Fruit fly (Drosophila melanogaster) whole organism, embryonic: ENCODE results near the gene ZnT63C.

ENCODE experiments used
- Abd-B ChIP-seq: fragments of 200-800 bp; sonication (Bioruptor generic); optimal IDR thresholded peaks from 2 replicates; lab custom pipeline; 2018; ENCODE audit warnings: missing biosample characterization, mild to moderate bottlenecking, missing genetic modification characterization, moderate library complexity
- CG10654 ChIP-seq: fragments of 200-800 bp; sonication (Bioruptor generic); optimal IDR thresholded peaks from 2 replicates; lab custom pipeline; 2016; ENCODE audit warnings: missing biosample characterization, missing genetic modification characterization
- CG10959 ChIP-seq: fragments of 200-800 bp; sonication (Bioruptor generic); IDR thresholded peaks from 2 replicates; pipeline ENCODE4 v1.3.6; 2022; ENCODE audit warnings: missing biosample characterization, missing genetic modification characterization
- CG11560 ChIP-seq: fragments of 200-800 bp; sonication (Bioruptor generic); IDR thresholded peaks from 3 replicates; pipeline ENCODE4 v1.3.6; 2022; ENCODE audit warnings: missing biosample characterization, missing genetic modification characterization
- CG12155 ChIP-seq: fragments of 200-800 bp; sonication (Bioruptor generic); optimal IDR thresholded peaks from 3 replicates; lab custom pipeline; 2016; ENCODE audit warnings: missing biosample characterization, missing genetic modification characterization
- CG1647 ChIP-seq: fragments of 200-800 bp; sonication (Bioruptor generic); optimal IDR thresholded peaks from 3 replicates; lab custom pipeline; 2016; ENCODE audit warnings: missing biosample characterization, missing genetic modification characterization
- CG18476 ChIP-seq: fragments of 200-800 bp; sonication (Bioruptor generic); optimal IDR thresholded peaks from 2 replicates; lab custom pipeline; 2016; ENCODE audit warnings: missing biosample characterization, mild to moderate bottlenecking, missing genetic modification characterization
- CG2202 ChIP-seq: fragments of 200-800 bp; sonication (Bioruptor generic); optimal IDR thresholded peaks from 2 replicates; lab custom pipeline; 2018; ENCODE audit warnings: missing biosample characterization, mild to moderate bottlenecking, missing genetic modification characterization
- CG31224 ChIP-seq: fragments of 200-800 bp; sonication (Bioruptor generic); IDR thresholded peaks from 2 replicates; pipeline ENCODE4 v1.3.6; 2022; ENCODE audit warnings: missing biosample characterization, missing genetic modification characterization
- CG31388 ChIP-seq: fragments of 200-800 bp; sonication (Bioruptor generic); optimal IDR thresholded peaks from 2 replicates; lab custom pipeline; 2016; ENCODE audit warnings: missing biosample characterization, missing genetic modification characterization
- CG32532 ChIP-seq: fragments of 200-800 bp; sonication (Bioruptor generic); IDR thresholded peaks from 2 replicates; pipeline ENCODE4 v1.3.6; 2022; ENCODE audit warnings: missing biosample characterization, missing genetic modification characterization
- CG4360 ChIP-seq: fragments of 200-800 bp; sonication (Bioruptor generic); IDR thresholded peaks from 2 replicates; pipeline ENCODE4 v1.3.6; 2022; ENCODE audit warnings: missing biosample characterization, missing genetic modification characterization
- CG4854 ChIP-seq: fragments of 200-800 bp; sonication (Bioruptor generic); optimal IDR thresholded peaks from 2 replicates; lab custom pipeline; 2016; ENCODE audit warnings: missing biosample characterization, missing genetic modification characterization, inconsistent platforms
- CG7271 ChIP-seq: fragments of 200-800 bp; sonication (Bioruptor generic); optimal IDR thresholded peaks from 2 replicates; lab custom pipeline; 2018; ENCODE audit warnings: missing biosample characterization, mild to moderate bottlenecking, missing genetic modification characterization, moderate library complexity
- CG7839 ChIP-seq: fragments of 200-800 bp; sonication (Bioruptor generic); optimal IDR thresholded peaks from 3 replicates; lab custom pipeline; 2018; ENCODE audit warnings: missing biosample characterization, mild to moderate bottlenecking, missing genetic modification characterization, moderate library complexity
- CG7928 ChIP-seq: fragments of 200-800 bp; sonication (Bioruptor generic); optimal IDR thresholded peaks from 2 replicates; lab custom pipeline; 2017; ENCODE audit warnings: missing biosample characterization, mild to moderate bottlenecking, missing genetic modification characterization
- CG8765 ChIP-seq: fragments of 200-800 bp; sonication (Bioruptor generic); IDR thresholded peaks from 2 replicates; pipeline ENCODE4 v1.3.6; 2022; ENCODE audit warnings: missing biosample characterization, missing genetic modification characterization
- CG9609 ChIP-seq: fragments of 200-800 bp; sonication (Bioruptor generic); optimal IDR thresholded peaks from 3 replicates; lab custom pipeline; 2016; ENCODE audit warnings: missing biosample characterization, missing genetic modification characterization
- CG9817 ChIP-seq: fragments of 200-800 bp; sonication (Bioruptor generic); optimal IDR thresholded peaks from 2 replicates; lab custom pipeline; 2018; ENCODE audit warnings: missing biosample characterization, mild to moderate bottlenecking, missing genetic modification characterization, moderate library complexity
- CG9932 ChIP-seq: fragments of 200-800 bp; sonication (Bioruptor generic); IDR thresholded peaks from 2 replicates; pipeline ENCODE4 v1.3.6; 2022; ENCODE audit warnings: missing biosample characterization, missing genetic modification characterization
- CoRest ChIP-seq: fragments of 200-800 bp; sonication (Bioruptor generic); optimal IDR thresholded peaks from 3 replicates; lab custom pipeline; 2018; ENCODE audit warnings: missing biosample characterization, mild to moderate bottlenecking, missing genetic modification characterization, moderate library complexity
- Dek ChIP-seq: fragments of 200-800 bp; sonication (Bioruptor generic); optimal IDR thresholded peaks from 3 replicates; lab custom pipeline; 2019; ENCODE audit warnings: missing biosample characterization, mild to moderate bottlenecking, missing genetic modification characterization, moderate library complexity
- ERR ChIP-seq: fragments of 200-800 bp; sonication (Bioruptor generic); optimal IDR thresholded peaks from 2 replicates; lab custom pipeline; 2016; ENCODE audit warnings: missing biosample characterization, missing genetic modification characterization
- Ets65A ChIP-seq: fragments of 200-800 bp; sonication (Bioruptor generic); peaks from one replicate; lab custom pipeline; 2016; ENCODE audit warnings: missing biosample characterization, missing genetic modification characterization
- Gsc ChIP-seq: fragments of 200-800 bp; sonication (Bioruptor generic); IDR thresholded peaks from 2 replicates; pipeline ENCODE4 v1.3.6; 2022; ENCODE audit warnings: missing biosample characterization, missing genetic modification characterization
- Lpt ChIP-seq: fragments of >200 bp; optimal IDR thresholded peaks from 2 replicates; lab custom pipeline; 2018; ENCODE audit warnings: missing biosample characterization, missing genetic modification characterization
- NK7.1 ChIP-seq: fragments of 200-800 bp; sonication (Bioruptor generic); optimal IDR thresholded peaks from 3 replicates; lab custom pipeline; 2016; ENCODE audit warnings: missing biosample characterization, missing genetic modification characterization
- NfI ChIP-seq: fragments of 200-800 bp; sonication (Bioruptor generic); optimal IDR thresholded peaks from 3 replicates; lab custom pipeline; 2018; ENCODE audit warnings: missing biosample characterization, mild to moderate bottlenecking, missing genetic modification characterization, moderate library complexity
- Rx ChIP-seq: fragments of 200-800 bp; sonication (Bioruptor generic); IDR thresholded peaks from 2 replicates; pipeline ENCODE4 v1.3.6; 2022; ENCODE audit warnings: missing biosample characterization, missing genetic modification characterization
- Sox102F ChIP-seq: fragments of 200-800 bp; sonication (Bioruptor generic); optimal IDR thresholded peaks from 2 replicates; lab custom pipeline; 2018; ENCODE audit warnings: missing biosample characterization, mild to moderate bottlenecking, missing genetic modification characterization, moderate library complexity
- Xbp1 ChIP-seq: fragments of 200-800 bp; sonication (Bioruptor generic); optimal IDR thresholded peaks from 3 replicates; lab custom pipeline; 2016; ENCODE audit warnings: missing biosample characterization, mild to moderate bottlenecking, missing genetic modification characterization
- abd-A ChIP-seq: fragments of 200-800 bp; sonication (Bioruptor generic); optimal IDR thresholded peaks from 3 replicates; lab custom pipeline; 2019; ENCODE audit warnings: missing biosample characterization, mild to moderate bottlenecking, missing genetic modification characterization, moderate library complexity
- ato ChIP-seq: fragments of 200-800 bp; sonication (Bioruptor generic); IDR thresholded peaks from 2 replicates; pipeline ENCODE4 v1.3.6; 2022; ENCODE audit warnings: missing biosample characterization, missing genetic modification characterization; ENCODE audit not compliant: partially characterized antibody
- cwo ChIP-seq: fragments of 200-800 bp; sonication (Bioruptor generic); optimal IDR thresholded peaks from 3 replicates; lab custom pipeline; 2017; ENCODE audit warnings: missing biosample characterization, missing genetic modification characterization, mild to moderate bottlenecking, moderate library complexity, missing genetic modification reagents
- danr ChIP-seq: fragments of 200-800 bp; sonication (Bioruptor generic); IDR thresholded peaks from 2 replicates; pipeline ENCODE4 v1.3.6; 2022; ENCODE audit warnings: missing biosample characterization, missing genetic modification characterization
- emc ChIP-seq: fragments of 200-800 bp; sonication (Bioruptor generic); optimal IDR thresholded peaks from 2 replicates; lab custom pipeline; 2016; ENCODE audit warnings: missing biosample characterization, missing genetic modification characterization
- gce ChIP-seq: fragments of 200-800 bp; sonication (Bioruptor generic); IDR thresholded peaks from 3 replicates; pipeline ENCODE4 v1.3.6; 2022; ENCODE audit warnings: missing biosample characterization, missing genetic modification characterization
- grau ChIP-seq: fragments of 200-800 bp; optimal IDR thresholded peaks from 3 replicates; lab custom pipeline; 2019; ENCODE audit warnings: missing biosample characterization, mild to moderate bottlenecking, missing genetic modification characterization, moderate library complexity
- grn ChIP-seq: fragments of 200-800 bp; sonication (Bioruptor generic); optimal IDR thresholded peaks from 3 replicates; lab custom pipeline; 2017; ENCODE audit warnings: missing biosample characterization, missing genetic modification characterization
- hb ChIP-seq: fragments of 200-800 bp; sonication (Bioruptor generic); IDR thresholded peaks from 3 replicates; pipeline ENCODE4 v1.3.6; 2022; ENCODE audit warnings: missing biosample characterization, missing genetic modification characterization; ENCODE audit not compliant: partially characterized antibody
- lmd ChIP-seq: fragments of 200-800 bp; sonication (Bioruptor generic); IDR thresholded peaks from 2 replicates; pipeline ENCODE4 v1.3.6; 2022; ENCODE audit warnings: missing biosample characterization, missing genetic modification characterization
- nerfin-2 ChIP-seq: fragments of 200-800 bp; sonication (Bioruptor generic); IDR thresholded peaks from 2 replicates; pipeline ENCODE4 v1.3.6; 2022; ENCODE audit warnings: missing biosample characterization, missing genetic modification characterization; ENCODE audit not compliant: partially characterized antibody
- nom ChIP-seq: fragments of 200-800 bp; sonication (Bioruptor generic); optimal IDR thresholded peaks from 2 replicates; lab custom pipeline; 2017; ENCODE audit warnings: missing biosample characterization, missing genetic modification characterization, mild to moderate bottlenecking, moderate library complexity, missing genetic modification reagents
- pho ChIP-seq: fragments of 200-800 bp; sonication (Bioruptor generic); optimal IDR thresholded peaks from 2 replicates; lab custom pipeline; 2016; ENCODE audit warnings: missing biosample characterization, missing genetic modification characterization
- pros ChIP-seq: fragments of 200-800 bp; sonication (Bioruptor generic); optimal IDR thresholded peaks from 3 replicates; lab custom pipeline; 2019; ENCODE audit warnings: missing biosample characterization, mild to moderate bottlenecking, missing genetic modification characterization, moderate library complexity
- salm ChIP-seq: fragments of 200-800 bp; sonication (Bioruptor generic); optimal IDR thresholded peaks from 2 replicates; lab custom pipeline; 2018; ENCODE audit warnings: missing biosample characterization, mild to moderate bottlenecking, missing genetic modification characterization
- sc ChIP-seq, 3 experiments: fragments of >200 bp in 2 of 3; fragments of 200-800 bp in 1 of 3; sonication (Bioruptor generic) in 1 of 3; optimal IDR thresholded peaks; 2 replicates in 2 of 3; 3 replicates in 1 of 3; lab custom pipeline; 2017; ENCODE audit warnings: mild to moderate bottlenecking in 1 of 3, missing biosample characterization in 1 of 3, missing genetic modification characterization in 1 of 3, missing genetic modification reagents in 1 of 3
- scrt ChIP-seq: fragments of 200-800 bp; sonication (Bioruptor generic); optimal IDR thresholded peaks from 2 replicates; lab custom pipeline; 2018; ENCODE audit warnings: missing biosample characterization, mild to moderate bottlenecking, missing genetic modification characterization, moderate library complexity
- tap ChIP-seq: fragments of 200-800 bp; optimal IDR thresholded peaks from 3 replicates; lab custom pipeline; 2019; ENCODE audit warnings: missing biosample characterization, mild to moderate bottlenecking, missing genetic modification characterization, moderate library complexity
- vvl ChIP-seq: fragments of 200-800 bp; sonication (Bioruptor generic); IDR thresholded peaks from 2 replicates; pipeline ENCODE4 v1.3.6; 2022; ENCODE audit warnings: missing biosample characterization, missing genetic modification characterization

Gene ZnT63C

dm6 chr3L:3319223-3319643 lies 15.7 kb downstream of the ZnT63C start, which contains the start of the genes PIG-C, CG12016 and Dpm2 (continued):
- no peak for TF ChIP-seq CG7271
- no peak for TF ChIP-seq pros (GFP tag; lab: Kevin White, UChicago)
- TF ChIP-seq NK7.1 (GFP tag; lab: Kevin White, UChicago), result peak; percentile 26
- peak; percentile 72 for TF ChIP-seq NfI (GFP tag; lab: Kevin White, UChicago)
- TF ChIP-seq CG2202 (tag; lab: Kevin White, UChicago), result peak; percentile 31
- peak; percentile 72 for TF ChIP-seq CG12155 (GFP tag; lab: Kevin White, UChicago)
- no peak for TF ChIP-seq abd-A
- peak; percentile 67 for TF ChIP-seq CG9609 (GFP tag; lab: Kevin White, UChicago)
- TF ChIP-seq CG7839 (tag; lab: Kevin White, UChicago), result no peak
- TF ChIP-seq tap, result peak; percentile 53
- no peak for TF ChIP-seq Lpt (GFP tag; lab: Kevin White, UChicago)
- TF ChIP-seq CoRest (tag; lab: Kevin White, UChicago), result peak; percentile 81
- TF ChIP-seq CG9817 (tag; lab: Kevin White, UChicago), result peak; percentile 79
- TF ChIP-seq scrt (GFP tag; lab: Kevin White, UChicago), result no peak
- no peak for TF ChIP-seq emc
- peak; percentile 22; the same call in 1 of the 2 replicates for TF ChIP-seq CG8765 (GFP tag; lab: Robert Waterston, UW)
- peak; percentile 63 for TF ChIP-seq CG1647 (GFP tag; lab: Kevin White, UChicago)
- TF ChIP-seq nerfin-2 (GFP tag; lab: Robert Waterston, UW), result peak; percentile 92
- TF ChIP-seq ERR (GFP tag; lab: Kevin White, UChicago), result peak; percentile 36
- no peak for TF ChIP-seq cwo (GFP tag; lab: Kevin White, UChicago)
- peak; percentile 92 for TF ChIP-seq CG9932 (GFP tag; lab: Robert Waterston, UW)
- 0 out of 2 replicates have a peak, but pooled peaks have one; percentile 23 for TF ChIP-seq CG10959 (GFP tag; lab: Robert Waterston, UW)
- 0 out of 2 replicates have a peak, but pooled peaks have one; percentile 26 for TF ChIP-seq Rx (GFP tag; lab: Robert Waterston, UW)
- TF ChIP-seq CG31224 (GFP tag; lab: Robert Waterston, UW), result peak; percentile 53; the same call in 1 of the 2 replicates
- TF ChIP-seq grau (tag; lab: Kevin White, UChicago), result peak; percentile 77
- TF ChIP-seq Gsc (GFP tag; lab: Robert Waterston, UW), result no peak
- peak; percentile 61 for TF ChIP-seq vvl (GFP tag; lab: Robert Waterston, UW)
- peak; percentile 58 for TF ChIP-seq CG18476
- TF ChIP-seq CG4360, result no peak
- no peak for TF ChIP-seq sc (optimal IDR thresholded peaks at IDR 0.05; lab: Kevin White, UChicago)
- TF ChIP-seq sc (GFP tag; optimal IDR thresholded peaks at IDR 0.05; lab: Kevin White, UChicago), result no peak
- TF ChIP-seq CG4854 (GFP tag; lab: Kevin White, UChicago), result peak; percentile 52
- peak; percentile 73 for TF ChIP-seq CG32532
- TF ChIP-seq Xbp1, result peak; percentile 76
- TF ChIP-seq grn (GFP tag; lab: Kevin White, UChicago), result no peak
- peak; percentile 96 for TF ChIP-seq Ets65A
- TF ChIP-seq pho (GFP tag; lab: Kevin White, UChicago), result peak; percentile 73
- TF ChIP-seq Sox102F (GFP tag; lab: Kevin White, UChicago), result no peak
- TF ChIP-seq Abd-B, result no peak
- TF ChIP-seq hb (GFP tag; lab: Robert Waterston, UW), result peak; percentile 96
- peak; percentile 38 for TF ChIP-seq CG7928 (GFP tag; lab: Kevin White, UChicago)
- TF ChIP-seq salm (tag; lab: Kevin White, UChicago), result peak; percentile 2
- peak; percentile 24 for TF ChIP-seq nom
- TF ChIP-seq CG11560 (tag; lab: Robert Waterston, UW), result peak; percentile 38; the same call in 1 of the 3 replicates
- peak; percentile 91 for TF ChIP-seq ato (GFP tag; lab: Robert Waterston, UW)
- peak; percentile 22 for TF ChIP-seq CG10654 (GFP tag; lab: Kevin White, UChicago)
- TF ChIP-seq lmd (GFP tag; lab: Robert Waterston, UW), result peak; percentile 65; the same call in 1 of the 2 replicates
- TF ChIP-seq CG31388, result peak; percentile 25
- no peak for TF ChIP-seq danr
- TF ChIP-seq Dek (tag; lab: Kevin White, UChicago), result peak; percentile 49
- TF ChIP-seq gce (GFP tag; lab: Robert Waterston, UW), result no peak
